Worm (Caenorhabditis elegans) whole organism, young adult: Measurements from ENCODE around the gene pah-1.

Source experiments
- F22D6.2 ChIP-seq: sonication (generic microtip); optimal IDR thresholded peaks from 2 replicates; lab custom pipeline; 2016; ENCODE audit warnings: mild to moderate bottlenecking, missing genetic modification characterization, missing compliant biosample characterization
- Y56A3A.18 ChIP-seq: fragments of 200-800 bp; sonication (Bioruptor generic); IDR thresholded peaks from 2 replicates; pipeline ENCODE4 v1.3.6; 2022; ENCODE audit warnings: missing genetic modification reagents, missing genetic modification characterization, missing compliant biosample characterization
- ceh-40 ChIP-seq: fragments of 200-800 bp; sonication (Bioruptor generic); IDR thresholded peaks from 2 replicates; pipeline ENCODE4 v1.3.6; 2022; ENCODE audit warnings: missing genetic modification characterization, missing compliant biosample characterization
- die-1 ChIP-seq: sonication (generic microtip); optimal IDR thresholded peaks from 2 replicates; lab custom pipeline; 2016; ENCODE audit warnings: missing genotype, mild to moderate bottlenecking, missing genetic modification characterization, missing compliant biosample characterization
- hlh-12 ChIP-seq: sonication (generic microtip); optimal IDR thresholded peaks from 2 replicates; lab custom pipeline; 2016; ENCODE audit warnings: missing genetic modification characterization, missing compliant biosample characterization
- nhr-179 ChIP-seq: sonication (generic microtip); optimal IDR thresholded peaks from 2 replicates; lab custom pipeline; 2016; ENCODE audit warnings: mild to moderate bottlenecking, missing genetic modification characterization, missing compliant biosample characterization
- snpc-4 ChIP-seq, 5 experiments: fragments of 150-350 bp in 1 of 5; sonication (generic microtip) in 4 of 5; optimal IDR thresholded peaks; 2 replicates each; lab custom pipeline; 2014 to 2018; ENCODE audit warnings: missing genetic modification characterization in 5 of 5, missing biosample characterization in 3 of 5, antibody characterized with exemption in 2 of 5, mild to moderate bottlenecking in 2 of 5, missing compliant biosample characterization in 2 of 5, missing genotype in 2 of 5, moderate library complexity in 2 of 5, missing genetic modification reagents in 1 of 5
- ztf-28 ChIP-seq: fragments of 200-800 bp; sonication (Bioruptor generic); IDR thresholded peaks from 2 replicates; pipeline ENCODE4 v1.3.6; 2022; ENCODE audit warnings: missing genetic modification reagents, missing genetic modification characterization, missing compliant biosample characterization

DNA sequence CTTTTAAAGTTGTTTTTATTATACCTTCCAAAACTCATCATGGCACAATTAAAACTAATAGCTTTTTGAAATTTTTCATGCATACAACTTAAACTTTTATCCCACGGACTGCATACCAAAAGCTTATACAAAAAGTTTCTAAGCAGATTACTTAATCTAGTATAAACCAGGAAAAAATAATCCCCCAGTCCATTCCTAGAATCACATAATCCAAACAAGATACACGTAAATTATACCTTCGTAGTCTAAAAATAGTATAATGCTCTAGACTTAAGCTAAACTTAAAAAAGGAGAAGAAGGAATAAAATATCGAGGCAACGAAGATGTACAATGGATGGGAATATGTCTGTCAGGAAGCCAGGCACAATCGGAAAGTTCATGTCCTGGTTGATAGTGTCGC, 28.4 kb upstream of the pah-1 start:
- no peak for TF ChIP-seq snpc-4 (GFP tag; optimal IDR thresholded peaks at IDR 0.05; lab: Kevin White, UChicago)
- no peak for TF ChIP-seq snpc-4 (tag; optimal IDR thresholded peaks at IDR 0.05; lab: Kevin White, UChicago)
- TF ChIP-seq ceh-40 (GFP tag; lab: Robert Waterston, UW) = no peak
- no peak for TF ChIP-seq nhr-179
- no peak for TF ChIP-seq hlh-12 (tag; lab: Kevin White, UChicago)
- TF ChIP-seq ztf-28 (GFP tag; lab: Robert Waterston, UW) = no peak
- no peak for TF ChIP-seq Y56A3A.18 (GFP tag; lab: Robert Waterston, UW)
- no peak for TF ChIP-seq F22D6.2 (tag; lab: Kevin White, UChicago)
- TF ChIP-seq die-1 (tag; lab: Kevin White, UChicago) = no peak
